Worm (Caenorhabditis elegans) whole organism, dauer: ENCODE data around the gene str-262.

Experiments used
- unc-62 ChIP-seq: sonication (generic microtip); optimal IDR thresholded peaks from 2 replicates; lab custom pipeline; 2017; ENCODE audit warnings: missing biosample characterization, missing genetic modification reagents, missing genetic modification characterization

str-262 gene

DNA sequence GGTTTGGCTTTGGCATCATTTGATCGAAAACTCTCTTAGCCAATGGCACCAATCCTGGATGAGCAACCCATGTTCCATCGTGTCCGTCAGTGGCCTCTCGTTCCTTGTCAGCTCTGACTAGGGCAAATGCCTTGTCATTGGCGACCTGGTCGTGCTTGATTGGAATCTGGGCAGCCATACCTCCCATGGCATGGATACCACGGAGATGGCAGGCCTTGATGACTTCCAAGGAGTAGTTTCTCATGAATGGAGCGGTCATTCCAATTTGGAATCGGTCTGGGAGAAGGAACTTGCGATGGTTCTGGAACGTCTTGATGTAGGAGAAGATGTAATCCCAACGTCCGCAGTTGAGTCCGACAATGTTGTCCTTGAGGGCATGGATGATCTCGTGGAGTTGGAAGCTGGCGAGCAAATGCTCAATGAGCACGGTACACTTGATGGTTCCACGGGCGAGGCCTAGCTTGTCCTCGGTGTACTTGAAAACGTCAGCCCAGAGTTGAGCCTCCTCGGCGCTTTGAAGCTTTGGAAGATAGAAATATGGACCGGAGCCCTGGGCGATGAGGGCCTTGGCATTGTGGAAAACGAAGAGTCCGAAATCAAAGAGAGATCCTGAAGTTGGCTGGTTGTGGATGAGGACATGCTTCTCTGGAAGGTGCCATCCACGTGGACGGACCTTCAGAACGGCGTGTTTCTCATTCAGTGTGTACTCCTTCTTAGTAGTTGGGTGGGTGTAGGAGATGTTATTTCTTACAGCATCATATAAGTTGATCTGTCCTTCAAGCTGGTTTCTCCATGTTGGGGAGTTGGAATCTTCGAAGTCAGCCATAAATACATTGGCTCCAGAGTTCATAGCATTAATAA is 27.4 kb downstream of the str-262 start:
- TF ChIP-seq unc-62 (GFP tag; lab: Kevin White, UChicago), result no peak

DNA sequence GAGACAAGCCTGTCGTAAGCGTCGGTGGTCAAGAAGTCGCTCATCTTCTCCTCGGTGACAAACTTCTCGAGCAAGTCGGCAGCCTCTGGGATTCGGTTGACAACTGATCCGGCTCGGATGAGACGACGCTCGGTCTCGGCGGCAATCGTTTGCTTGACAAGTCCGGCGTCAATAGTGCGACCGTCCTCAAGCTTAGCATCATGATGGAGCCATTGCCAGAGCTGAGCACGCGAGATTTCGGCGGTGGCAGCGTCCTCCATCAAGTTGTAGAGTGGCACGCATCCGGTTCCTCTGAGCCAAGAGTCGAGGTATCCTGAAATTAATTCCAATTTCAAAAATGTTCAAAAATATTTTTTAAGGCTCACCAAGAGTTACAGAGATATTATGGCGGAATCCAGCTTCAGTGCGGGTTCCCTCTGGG is 28.1 kb downstream of the str-262 start:
- TF ChIP-seq unc-62 (GFP tag; lab: Kevin White, UChicago), result no peak

DNA sequence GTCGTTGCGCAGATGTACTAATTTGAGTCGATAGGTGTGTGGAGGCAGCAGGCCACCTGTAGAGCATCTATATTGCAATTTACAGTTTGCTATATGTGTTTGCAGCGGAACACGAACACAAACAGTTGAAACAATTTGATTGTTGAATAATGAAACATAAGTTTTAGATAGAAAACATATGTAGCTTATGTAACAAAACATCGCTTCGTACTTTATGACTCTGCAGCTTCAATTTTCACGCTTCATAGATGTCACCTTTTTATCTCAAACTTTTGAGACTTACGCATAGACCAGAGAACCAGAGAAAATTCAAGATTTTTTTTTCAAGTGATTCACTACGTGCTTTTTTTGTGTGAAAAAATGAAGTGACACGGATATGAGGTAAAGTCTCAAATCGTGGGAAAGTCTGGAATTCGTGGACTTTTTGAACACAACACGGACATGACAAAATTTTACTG is 28.7 kb downstream of the str-262 start, which contains the start of gene fbxb-72:
fbxb-72 (minus strand) TSS at position 58 of the 458 bp plus-strand sequence.
- TF ChIP-seq unc-62 (GFP tag; lab: Kevin White, UChicago), result no peak

DNA sequence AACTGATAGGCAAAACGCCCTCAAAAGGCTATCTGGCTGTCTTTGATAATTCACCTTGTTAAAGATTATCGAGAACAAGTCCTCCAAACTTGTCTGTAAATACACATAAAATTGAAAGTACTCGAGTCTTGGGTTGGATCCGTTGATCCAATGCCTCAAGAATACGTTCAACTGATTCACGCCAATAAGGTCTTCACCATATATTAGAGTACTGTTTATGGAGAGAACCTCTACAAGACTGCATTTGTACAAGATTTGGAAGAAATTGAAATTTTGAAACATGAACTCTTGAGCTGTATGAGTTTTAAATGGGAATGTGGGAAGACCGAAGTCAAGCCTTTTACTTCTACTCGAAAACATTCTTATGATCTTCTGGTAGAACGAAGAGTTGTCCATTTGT is 29.7 kb downstream of the str-262 start:
- TF ChIP-seq unc-62 (GFP tag; lab: Kevin White, UChicago), result no peak

DNA sequence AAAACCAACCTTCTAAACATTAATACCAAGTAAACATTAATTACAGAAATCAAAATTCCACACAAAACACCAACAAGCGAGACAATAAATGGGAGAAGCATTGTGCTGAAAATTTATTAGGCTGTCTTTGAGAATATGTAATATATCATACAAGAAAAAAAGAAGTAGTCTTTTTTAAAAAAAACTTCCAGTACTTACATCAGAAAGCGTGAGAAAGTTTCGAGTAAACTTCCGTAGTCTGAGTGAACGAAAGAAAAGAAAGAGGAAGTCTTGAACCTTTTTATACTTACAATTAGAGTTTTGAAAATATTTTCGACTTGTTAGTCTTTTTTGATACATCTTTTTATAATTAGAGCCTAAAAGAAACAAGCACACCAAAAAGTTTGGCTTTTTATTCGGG is 32.8 kb downstream of the str-262 start, which contains the start of gene srbc-40:
srbc-40 (minus strand) TSS at position 101 of the 400 bp plus-strand sequence.
- TF ChIP-seq unc-62 (GFP tag; lab: Kevin White, UChicago), result no peak

DNA sequence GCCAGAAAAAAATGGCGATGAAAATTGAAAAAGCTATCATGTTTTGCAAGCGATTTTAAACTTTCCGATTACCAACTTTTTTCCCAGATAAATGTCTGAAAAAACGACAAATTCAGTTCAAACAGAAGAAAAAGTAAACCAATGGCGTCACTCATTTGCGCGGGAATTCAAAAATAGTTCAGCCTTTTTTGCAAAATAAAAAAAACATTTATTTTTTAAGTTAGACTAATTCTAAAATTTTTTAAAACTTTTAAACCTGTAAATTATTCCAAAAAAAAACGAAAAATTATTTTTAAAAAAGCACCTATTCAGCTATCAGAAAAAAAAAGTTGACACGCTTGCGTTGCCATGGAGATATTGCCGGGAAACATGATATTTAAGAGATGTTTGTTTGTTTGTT is 39.7 kb downstream of the str-262 start, which contains the start of gene cyp-33C11:
cyp-33C11 (minus strand) TSS at position 101 of the 400 bp plus-strand sequence.
- no peak for TF ChIP-seq unc-62 (GFP tag; lab: Kevin White, UChicago)

DNA sequence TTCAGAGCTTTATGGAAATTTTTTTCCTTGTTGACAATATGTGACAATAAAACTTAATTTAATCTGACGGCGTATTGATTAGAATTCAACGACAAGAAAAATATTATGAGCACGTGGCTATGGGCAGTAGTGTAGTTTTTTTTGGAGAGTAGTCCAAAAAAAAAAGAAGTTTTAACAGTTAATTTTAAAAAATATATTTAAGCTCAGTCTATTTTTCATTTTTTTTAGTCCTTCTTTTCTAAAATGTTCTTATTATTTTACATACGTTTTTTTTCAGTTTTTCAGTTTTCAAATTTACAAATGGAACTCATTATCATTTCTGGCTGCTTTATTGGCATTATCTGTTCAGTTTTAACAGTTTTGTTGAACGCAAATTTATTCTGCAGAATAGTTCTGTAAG is 43.8 kb downstream of the str-262 start, which contains the start of gene srbc-39:
srbc-39 (plus strand) TSS at position 301 of the 400 bp plus-strand sequence.
- no peak for TF ChIP-seq unc-62 (GFP tag; lab: Kevin White, UChicago)

DNA sequence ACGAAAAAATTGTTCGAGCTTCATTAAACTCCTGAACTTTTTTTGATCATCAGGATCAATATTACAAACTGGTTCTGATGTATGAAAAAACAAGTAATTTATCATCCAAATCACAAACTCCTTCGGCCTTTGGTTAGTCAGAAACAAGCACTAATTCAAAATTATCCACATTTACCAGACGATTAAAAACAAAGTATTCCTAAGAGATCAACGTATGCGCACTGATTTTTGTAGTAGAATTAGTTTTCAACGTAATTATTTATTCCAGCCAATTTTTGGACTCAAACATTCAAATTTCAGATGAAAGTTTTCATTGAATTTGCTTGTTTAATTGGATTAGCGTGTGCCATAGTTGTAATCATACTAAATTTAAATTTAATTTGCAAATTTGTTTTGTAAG is 45.7 kb downstream of the str-262 start, which contains the start of gene srbc-38:
srbc-38 (plus strand) TSS at position 301 of the 400 bp plus-strand sequence.
- TF ChIP-seq unc-62 (GFP tag; lab: Kevin White, UChicago), result no peak

DNA sequence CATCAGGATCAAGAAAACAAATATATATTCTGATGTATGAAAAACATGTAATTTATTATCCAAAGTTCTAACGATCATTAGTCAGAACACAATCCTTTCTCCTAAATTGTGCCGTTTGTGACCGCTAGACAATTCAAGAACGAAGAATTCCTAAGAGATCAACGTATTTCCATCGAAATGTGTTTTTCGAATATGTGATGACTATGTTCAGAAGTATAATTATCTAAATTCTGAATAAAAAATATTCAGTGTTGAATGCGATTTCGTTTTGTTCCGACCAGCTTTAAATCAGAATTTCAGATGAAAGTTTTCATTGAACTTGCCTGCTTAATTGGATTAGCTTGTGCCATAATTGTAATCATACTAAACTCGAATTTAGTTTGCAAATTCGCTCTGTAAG is 50.3 kb downstream of the str-262 start, which contains the start of gene srbc-37:
srbc-37 (plus strand) TSS at position 301 of the 400 bp plus-strand sequence.
- TF ChIP-seq unc-62 (GFP tag; lab: Kevin White, UChicago), result no peak
